Fruit fly (Drosophila melanogaster) ovary, adult (tissue): ENCODE measurements around the gene fwd.

Experiments used
- CG17801 ChIP-seq: fragments of 200-800 bp; optimal IDR thresholded peaks from 2 replicates; lab custom pipeline; 2019; ENCODE audit warnings: missing biosample characterization, mild to moderate bottlenecking, missing genetic modification characterization, moderate library complexity; ENCODE audit not compliant: partially characterized antibody

fwd gene

DNA sequence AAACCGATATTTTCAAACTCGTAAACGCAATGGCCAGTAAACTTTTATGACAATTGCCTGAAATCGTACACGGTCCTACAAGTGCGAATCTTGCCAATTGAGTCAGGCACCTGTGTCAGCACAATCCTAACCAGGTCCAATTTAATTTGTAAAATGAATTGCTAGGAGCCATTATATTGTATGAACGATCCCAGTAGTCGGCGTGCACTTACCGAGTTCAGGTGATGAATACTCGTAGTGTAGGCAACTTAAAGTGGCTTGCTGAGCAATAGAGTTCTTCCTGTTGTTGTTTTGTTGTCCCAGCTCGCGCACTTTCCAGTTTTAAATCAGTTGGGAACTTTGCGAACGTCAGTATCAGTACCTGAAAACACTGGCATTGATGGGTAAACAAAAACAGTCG is 20.9 kb upstream of the fwd start:
- no peak for TF ChIP-seq CG17801 (GFP tag; lab: Kevin White, UChicago)

DNA sequence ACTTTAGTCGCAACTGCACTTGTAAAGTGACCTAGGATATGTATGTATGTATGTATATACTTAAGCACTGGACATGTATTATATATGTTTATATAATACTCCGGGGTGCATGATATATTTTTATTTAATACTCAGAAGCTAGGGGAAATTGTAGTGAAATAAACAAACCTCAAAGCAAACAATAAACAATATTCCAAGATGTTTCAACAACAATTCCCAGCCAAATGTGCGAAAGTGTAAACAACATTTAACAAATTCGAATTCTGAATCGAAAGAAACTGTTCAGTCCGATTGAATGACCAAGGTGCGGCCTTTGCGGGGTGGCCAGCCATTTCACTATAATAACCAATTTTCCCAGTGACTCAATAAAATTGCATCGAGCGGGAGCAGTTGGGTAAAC is 20.4 kb upstream of the fwd start:
- TF ChIP-seq CG17801 (GFP tag; lab: Kevin White, UChicago), result no peak

DNA sequence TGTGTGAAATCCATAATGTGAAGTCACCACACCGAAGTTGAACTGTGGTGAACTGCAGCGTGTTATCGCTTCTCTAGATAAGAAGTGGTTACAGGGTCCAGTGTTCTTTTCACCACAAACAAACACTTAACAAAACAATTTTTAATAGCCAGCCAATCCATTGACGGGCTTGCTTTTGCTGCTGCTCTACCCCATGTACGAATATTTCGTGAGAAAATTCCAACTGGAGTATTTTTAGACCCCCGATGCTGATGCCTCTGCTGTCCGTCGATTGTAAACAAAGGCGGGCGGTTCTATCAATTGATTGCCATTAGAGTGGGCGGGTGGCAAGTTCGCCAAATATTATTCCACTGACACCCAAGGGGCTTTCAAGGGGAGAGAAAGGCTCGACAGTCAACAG is 19.4 kb upstream of the fwd start:
- TF ChIP-seq CG17801 (GFP tag; lab: Kevin White, UChicago), result no peak

DNA sequence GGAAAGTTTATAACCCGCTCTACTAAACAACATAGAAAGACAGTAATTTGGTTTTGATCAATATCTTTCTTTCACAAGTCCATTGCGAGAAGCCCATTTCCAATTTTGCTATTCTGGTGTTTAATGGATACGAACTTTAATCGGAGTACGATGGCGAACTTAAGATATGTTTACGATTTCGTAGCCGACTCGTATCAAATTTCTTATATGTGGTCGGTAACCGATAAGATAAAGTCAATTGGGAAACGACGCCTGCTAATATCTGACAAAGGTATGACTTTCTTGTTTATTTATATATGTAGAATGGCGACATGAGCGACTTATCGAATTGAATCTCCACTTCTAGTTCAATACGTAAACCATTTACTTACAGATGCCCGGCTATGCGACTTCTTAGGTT is 18.4 kb upstream of the fwd start:
- TF ChIP-seq CG17801 (GFP tag; lab: Kevin White, UChicago), result no peak

DNA sequence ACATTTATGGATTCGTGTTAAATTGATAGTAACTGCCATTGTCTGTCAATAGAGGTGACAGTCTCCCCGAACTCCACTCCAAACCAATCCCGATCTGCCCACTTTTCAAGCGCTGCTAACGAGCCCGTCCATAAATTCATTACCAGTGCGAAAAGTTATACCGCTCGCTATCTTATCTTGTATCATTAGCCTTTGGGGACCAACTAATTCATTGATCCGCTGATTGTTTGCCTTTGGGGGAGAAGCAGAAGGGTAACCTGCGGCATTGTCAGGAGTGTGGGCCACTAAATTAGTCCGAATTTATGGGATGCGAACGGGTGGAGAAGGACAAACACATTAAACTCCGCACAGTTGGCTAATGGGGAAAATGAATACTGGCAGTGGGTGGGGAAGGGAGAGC is 17.5 kb upstream of the fwd start:
- no peak for TF ChIP-seq CG17801 (GFP tag; lab: Kevin White, UChicago)

DNA sequence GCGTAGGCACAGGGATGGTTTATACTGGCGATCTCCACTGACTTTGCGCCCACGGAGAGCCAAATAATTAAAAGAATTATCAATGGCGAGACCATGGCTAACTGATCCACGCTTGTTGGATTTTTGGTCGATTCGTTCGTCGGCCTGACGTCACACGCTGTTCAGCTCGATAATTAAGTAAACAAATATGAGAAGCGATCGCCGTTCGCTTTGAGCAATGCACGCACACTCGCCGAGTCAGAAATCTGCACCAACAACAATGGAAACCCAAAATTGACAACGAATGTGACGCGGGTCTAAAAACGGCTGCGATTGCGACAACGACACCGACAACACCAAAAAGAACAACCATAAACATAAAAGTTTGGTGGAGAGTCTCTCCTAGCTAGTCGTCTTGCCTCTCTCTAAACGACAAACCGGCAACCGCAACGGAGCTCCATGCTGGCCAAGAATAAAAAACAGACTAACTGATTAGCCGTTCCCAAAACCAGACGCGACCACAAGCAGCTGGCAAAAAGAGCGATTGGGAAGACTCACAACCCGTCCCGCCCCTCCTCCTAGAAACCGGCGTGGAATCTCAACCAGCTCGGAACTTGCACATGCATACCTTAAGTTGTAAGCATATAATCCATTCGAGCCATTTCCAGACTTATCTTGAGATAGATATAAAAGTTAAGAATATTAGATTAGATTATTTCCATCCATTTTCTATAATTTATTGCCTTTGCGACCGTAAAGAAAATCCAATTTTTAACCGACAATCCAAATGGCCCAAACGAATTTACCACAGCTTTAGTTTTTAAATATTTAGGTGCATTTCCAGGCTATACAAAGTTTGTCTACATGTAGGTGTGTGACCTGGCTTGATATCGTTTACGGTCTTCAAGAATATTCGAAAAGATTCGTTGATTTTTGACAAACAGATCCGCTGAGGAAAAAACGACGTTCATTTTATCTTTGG is 12.4 kb upstream of the fwd start, which contains the start of gene mthl9:
TSS of gene mthl9 (minus strand) at position 468 of the 961 bp plus-strand sequence.
- TF ChIP-seq CG17801 (GFP tag; lab: Kevin White, UChicago), result no peak

DNA sequence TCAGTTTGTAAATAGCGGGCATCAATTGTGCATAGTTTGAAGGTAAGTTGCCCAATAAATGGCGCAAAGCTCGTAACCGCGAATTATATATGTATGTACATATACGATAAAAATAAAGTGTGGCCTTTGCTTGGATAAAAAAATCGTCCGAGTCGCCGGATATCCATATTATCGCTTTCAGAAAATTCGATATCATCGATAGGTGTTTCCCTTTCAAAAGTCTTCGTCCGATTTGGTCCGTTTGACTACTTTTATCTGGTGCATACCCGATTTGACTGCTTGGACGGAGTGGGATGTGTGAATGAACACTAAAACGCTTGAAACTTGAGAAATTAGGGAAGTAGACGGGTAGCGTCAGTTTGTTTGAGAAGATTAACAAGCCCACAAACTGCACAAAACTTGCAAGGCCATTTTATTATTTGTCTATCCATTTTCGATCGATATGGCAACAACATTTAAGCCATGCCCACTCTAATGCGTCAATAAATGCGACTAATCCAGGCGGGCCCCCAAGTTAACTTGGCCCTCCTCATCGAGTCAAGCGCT is 9.5 kb upstream of the fwd start:
- TF ChIP-seq CG17801 (GFP tag; lab: Kevin White, UChicago), result no peak

DNA sequence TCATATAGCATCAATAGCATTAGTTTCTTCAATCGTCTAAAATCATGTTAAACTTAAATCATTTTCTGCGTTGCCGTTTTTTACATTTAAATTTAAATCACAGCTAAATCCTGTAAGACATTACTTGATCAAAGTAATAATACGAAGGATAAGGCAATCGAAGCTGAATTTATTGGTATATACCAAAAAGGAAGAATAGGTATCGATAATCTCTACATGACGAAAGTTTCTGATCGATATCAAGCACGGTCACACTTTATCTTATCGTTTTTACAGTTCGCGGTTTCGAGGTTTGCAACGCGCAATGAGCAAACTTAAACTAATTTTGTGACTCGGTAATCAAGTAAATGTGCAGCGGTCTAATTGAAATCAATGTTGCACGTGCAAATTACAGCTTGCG is 8.1 kb upstream of the fwd start, which contains the start of the genes Atac3 and Ptpmeg:
TSS of gene Atac3 (minus strand) at position 160 of the 400 bp plus-strand sequence.
TSS of gene Ptpmeg (plus strand) at position 265 of the 400 bp plus-strand sequence.
- TF ChIP-seq CG17801 (GFP tag; lab: Kevin White, UChicago), result no peak

DNA sequence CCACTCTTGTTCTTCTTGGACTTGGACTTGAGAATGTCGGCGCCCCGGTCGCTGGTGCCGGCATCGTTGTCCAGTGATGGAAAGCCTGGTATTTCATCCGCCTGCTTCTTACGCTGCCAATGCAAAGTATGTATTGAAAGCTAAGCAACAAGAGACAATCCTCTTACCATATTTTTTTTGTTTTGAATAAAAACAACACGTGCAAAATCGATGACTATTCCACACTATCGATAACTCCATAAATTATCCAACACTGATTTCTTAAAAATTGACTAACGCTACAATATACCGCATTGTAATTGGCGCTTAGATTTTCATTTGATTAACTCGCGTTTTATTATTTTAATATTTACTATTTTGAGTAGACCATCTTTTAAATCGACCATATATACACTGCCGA is 4.8 kb upstream of the fwd start, which contains the start of gene CG32344:
TSS of gene CG32344 (minus strand) at position 235 of the 400 bp plus-strand sequence.
- TF ChIP-seq CG17801 (GFP tag; lab: Kevin White, UChicago), result no peak

DNA sequence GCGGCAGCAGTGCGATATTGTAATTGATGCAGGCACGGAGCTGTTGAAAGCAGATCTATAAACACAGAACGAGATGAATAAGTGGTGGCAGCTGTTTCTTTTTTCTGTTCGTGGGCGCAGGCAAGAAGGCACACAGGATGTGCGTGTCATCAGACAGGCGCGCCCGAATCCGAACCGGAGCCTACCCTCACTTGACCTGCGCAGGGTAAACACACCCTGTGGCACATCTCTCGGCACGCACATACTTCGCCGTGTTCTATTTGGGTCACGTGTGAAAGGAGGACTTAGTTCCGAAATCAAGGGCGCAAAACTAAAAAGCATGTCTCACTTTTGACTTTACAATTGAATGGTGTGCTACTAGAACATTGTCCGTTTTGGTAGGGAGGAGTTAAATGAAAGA is 1.8 kb upstream of the fwd start:
- no peak for TF ChIP-seq CG17801 (GFP tag; lab: Kevin White, UChicago)

DNA sequence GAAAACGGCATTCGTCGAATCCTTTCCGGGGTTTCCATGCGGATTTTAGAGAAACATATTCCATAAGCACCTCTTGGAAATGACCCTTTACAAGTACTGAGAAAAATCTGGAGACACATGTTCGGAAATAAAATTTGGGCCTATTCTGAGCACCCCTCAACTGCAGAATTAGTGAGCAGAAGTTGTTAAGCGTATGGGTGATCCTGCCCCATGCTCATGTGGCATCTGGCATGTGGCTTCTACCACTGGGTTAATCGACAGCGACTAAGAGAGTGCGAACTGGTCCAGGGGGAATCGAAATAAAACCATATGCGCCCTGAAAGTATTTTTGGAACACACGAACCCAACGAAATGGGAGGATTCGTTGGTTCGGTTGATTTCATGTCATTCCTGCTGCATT is 1.1 kb upstream of the fwd start:
- no peak for TF ChIP-seq CG17801 (GFP tag; lab: Kevin White, UChicago)

DNA sequence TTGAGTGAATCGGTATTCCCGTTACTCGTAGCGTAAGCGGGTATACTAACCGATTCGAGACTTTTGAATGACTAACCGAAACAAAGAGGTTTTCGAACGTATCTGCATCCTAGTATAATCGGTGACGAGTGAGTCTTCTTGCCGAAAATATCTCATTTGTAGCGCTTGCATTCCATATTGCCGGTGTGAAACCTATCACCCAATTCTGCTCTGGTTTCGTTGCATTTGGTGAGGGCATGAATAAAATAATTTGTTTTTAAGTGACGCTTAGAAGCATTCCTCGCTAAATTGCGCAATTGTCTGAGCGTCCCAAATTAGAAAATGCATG is 290 bp upstream of the fwd start:
- no peak for TF ChIP-seq CG17801 (GFP tag; lab: Kevin White, UChicago)

DNA sequence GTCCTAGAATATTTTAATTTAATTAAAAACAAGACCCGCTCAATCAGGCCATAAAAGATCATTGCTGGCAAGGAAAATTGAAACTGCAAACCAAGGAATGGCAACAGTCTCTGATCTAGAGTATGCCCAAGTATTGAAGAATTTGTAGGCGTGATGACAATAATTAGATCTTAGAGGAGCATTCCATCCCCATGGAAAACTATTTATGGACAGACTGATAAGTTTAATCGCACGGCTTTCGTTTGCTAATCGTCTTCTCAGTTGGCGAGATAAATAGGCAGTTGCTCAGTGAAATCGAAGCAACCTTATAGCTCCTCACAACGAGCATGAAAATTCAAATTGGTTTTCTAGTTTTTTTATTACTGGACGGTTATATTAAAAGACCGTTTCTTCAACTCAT is 2.9 kb downstream of the fwd start, which contains the start of gene ddbt:
TSS of gene ddbt (plus strand) at position 301 of the 400 bp plus-strand sequence.
- TF ChIP-seq CG17801 (GFP tag; lab: Kevin White, UChicago), result no peak

DNA sequence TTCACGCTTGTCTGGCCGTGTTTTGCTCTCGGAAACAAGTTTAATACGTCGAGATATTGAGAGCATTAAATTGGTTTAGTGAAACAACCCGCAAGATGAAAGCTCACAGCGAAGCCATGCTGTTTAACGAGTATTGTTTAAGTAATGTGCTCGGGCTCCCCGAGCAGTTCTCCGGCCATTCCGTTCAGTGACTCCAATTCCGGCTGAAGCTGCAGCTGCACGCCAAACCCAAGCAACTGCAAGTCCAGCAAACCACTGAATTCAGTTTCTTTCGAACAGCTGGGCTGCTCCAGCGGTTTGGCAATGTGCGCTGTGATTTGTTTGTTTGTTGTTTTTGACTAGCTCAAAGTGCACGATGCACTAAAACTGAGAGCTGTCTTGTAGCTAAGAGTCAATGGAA is 4.5 kb downstream of the fwd start:
- no peak for TF ChIP-seq CG17801 (GFP tag; lab: Kevin White, UChicago)

DNA sequence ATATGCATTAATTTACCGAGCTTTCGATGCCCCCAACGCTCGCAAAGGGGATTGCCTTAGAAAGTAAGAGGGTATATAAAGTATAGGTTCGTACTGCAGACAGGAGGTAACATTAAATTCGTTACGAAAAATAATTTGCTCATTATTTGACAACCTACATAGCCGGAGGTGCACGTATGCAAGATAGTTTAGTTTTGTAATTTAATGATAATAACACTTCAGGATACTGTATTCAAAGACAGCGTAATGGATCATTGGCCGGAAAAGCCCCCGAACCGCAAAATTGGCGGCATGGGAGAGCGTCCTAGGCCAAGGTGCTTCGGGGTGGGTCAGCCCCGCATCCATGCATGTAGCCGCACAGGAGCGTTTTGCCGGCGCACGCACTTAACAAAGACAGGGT is 7.4 kb downstream of the fwd start:
- no peak for TF ChIP-seq CG17801 (GFP tag; lab: Kevin White, UChicago)

DNA sequence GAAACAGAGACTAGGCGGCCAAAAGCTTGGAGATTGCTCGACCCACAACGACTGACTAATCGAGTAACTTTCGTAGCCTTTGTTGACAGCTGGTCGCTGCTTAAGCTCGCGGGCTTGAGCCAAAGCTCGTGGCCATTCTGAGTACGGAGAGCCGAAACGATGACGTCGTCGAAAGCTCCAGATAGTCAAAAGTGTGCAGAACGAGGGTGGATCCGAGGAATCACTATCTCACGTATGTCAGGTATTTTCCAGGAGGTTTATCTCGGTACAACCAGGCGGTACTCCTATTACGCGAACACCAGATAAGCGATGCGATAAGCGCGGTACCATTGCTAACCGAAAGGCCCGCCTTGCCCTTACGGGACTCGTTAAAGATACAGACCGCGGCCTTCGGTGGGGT is 8.1 kb downstream of the fwd start:
- peak; percentile 29 for TF ChIP-seq CG17801 (GFP tag; lab: Kevin White, UChicago)
